Fruit fly (Drosophila melanogaster): ENCODE results near the gene Ca-alpha1T.
A peak's percentile ranks its signal among the peaks of the same experiment; 100 is the strongest.

Gene Ca-alpha1T

dm6 chrX:6224225-6225190 is 32.2 kb upstream of the Ca-alpha1T start, which contains the start of gene sqh (continued):
- TF ChIP-seq HLH4C (GFP tag; IDR thresholded peaks at IDR 0.05; ENCODE audit: partially characterized antibody) (no peak), repo (GFP tag; optimal IDR thresholded peaks at IDR 0.05) (peak; percentile 19), CG1529 (GFP tag; optimal IDR thresholded peaks at IDR 0.05) (peak; percentile 90), CG10267 (tag; optimal IDR thresholded peaks at IDR 0.05) (peak; percentile 64), CG12104 (GFP tag; optimal IDR thresholded peaks at IDR 0.05) (peak; percentile 78), Adf1 (GFP tag; IDR thresholded peaks at IDR 0.05) (peak; percentile 64), luna (GFP tag; optimal IDR thresholded peaks at IDR 0.05) (no peak), gce (GFP tag; IDR thresholded peaks at IDR 0.05) (peak; percentile 57; the same call in 2 of the 3 replicates), CG13424 (tag; optimal IDR thresholded peaks at IDR 0.05) (peak; percentile 92), CG3838 (GFP tag; optimal IDR thresholded peaks at IDR 0.05) (no peak), ssp (GFP tag; IDR thresholded peaks at IDR 0.05) (peak; percentile 77), tgo (GFP tag; IDR thresholded peaks at IDR 0.05) (peak; percentile 91), CG3726 (GFP tag; IDR thresholded peaks at IDR 0.05) (peak; percentile 82), Ssrp (tag; optimal IDR thresholded peaks at IDR 0.05) (peak; percentile 84), tin (GFP tag; optimal IDR thresholded peaks at IDR 0.05) (peak; percentile 78), CG8924 (tag; optimal IDR thresholded peaks at IDR 0.05) (peak; percentile 91), hth (optimal IDR thresholded peaks at IDR 0.05) (no peak), CG31224 (GFP tag; IDR thresholded peaks at IDR 0.05) (peak; percentile 83), Doc3 (GFP tag; IDR thresholded peaks at IDR 0.05; ENCODE audit: partially characterized antibody) (no peak), wek (GFP tag; optimal IDR thresholded peaks at IDR 0.05) (peak; percentile 76), CG11560 (tag; IDR thresholded peaks at IDR 0.05) (peak; percentile 82; the same call in 2 of the 3 replicates), zen (tag; optimal IDR thresholded peaks at IDR 0.05) (peak; percentile 70), CG6654 (GFP tag; optimal IDR thresholded peaks at IDR 0.05) (peak; percentile 39), CG4820 (GFP tag; optimal IDR thresholded peaks at IDR 0.05) (peak; percentile 67), CG10209 (GFP tag; optimal IDR thresholded peaks at IDR 0.05) (peak; percentile 86), CG7786 (GFP tag; optimal IDR thresholded peaks at IDR 0.05) (peak; percentile 42), zen2 (GFP tag; IDR thresholded peaks at IDR 0.05; ENCODE audit: partially characterized antibody) (no peak), Lim3 (GFP tag; IDR thresholded peaks at IDR 0.05) (peak; percentile 84), crol (GFP tag; IDR thresholded peaks at IDR 0.05) (0 out of 2 replicates have a peak, but pooled peaks have one; percentile 17), CG10565 (GFP tag; optimal IDR thresholded peaks at IDR 0.05) (no peak), CG6765 (GFP tag; optimal IDR thresholded peaks at IDR 0.05) (peak; percentile 75), Blimp-1 (GFP tag; optimal IDR thresholded peaks at IDR 0.05) (peak; percentile 78), Oaz (GFP tag; IDR thresholded peaks at IDR 0.05) (peak; percentile 82), twi (tag; optimal IDR thresholded peaks at IDR 0.05) (peak; percentile 84), D (optimal IDR thresholded peaks at IDR 0.05) (no peak), D (GFP tag; optimal IDR thresholded peaks at IDR 0.05) (peak; percentile 82), Mes4 (GFP tag; optimal IDR thresholded peaks at IDR 0.05) (peak; percentile 3), CG12769 (tag; optimal IDR thresholded peaks at IDR 0.05) (no peak), klu (GFP tag; IDR thresholded peaks at IDR 0.05) (peak; percentile 82), scrt (GFP tag; optimal IDR thresholded peaks at IDR 0.05) (no peak), CG14014 (GFP tag; IDR thresholded peaks at IDR 0.05) (peak; percentile 88), odd (GFP tag; optimal IDR thresholded peaks at IDR 0.05) (peak; percentile 92), Camta (GFP tag; optimal IDR thresholded peaks at IDR 0.05) (peak; percentile 20), al (GFP tag; IDR thresholded peaks at IDR 0.05) (peak; percentile 83), CG17186 (GFP tag; optimal IDR thresholded peaks at IDR 0.05) (peak; percentile 24), toy (GFP tag; IDR thresholded peaks at IDR 0.05) (peak; percentile 73; the same call in 1 of the 2 replicates), CG10979 (tag; optimal IDR thresholded peaks at IDR 0.05) (peak; percentile 78), E2f1 (GFP tag; IDR thresholded peaks at IDR 0.05) (peak; percentile 89), Side (GFP tag; optimal IDR thresholded peaks at IDR 0.05) (no peak)

Measured in whole organism, embryonic.